Worm (Caenorhabditis elegans): ENCODE data around the gene sma-2.

sma-2 gene

ce11 chrIII:8788690-8789089 is 39.2 kb downstream of the sma-2 start:
- TF ChIP-seq F57A8.1 (GFP tag; optimal IDR thresholded peaks at IDR 0.05) (no peak), F10E7.11 (tag; optimal IDR thresholded peaks at IDR 0.05) (no peak), F33H1.4 (GFP tag; IDR thresholded peaks at IDR 0.05) (no peak), egrh-3 (GFP tag; IDR thresholded peaks at IDR 0.05) (no peak), zfh-2 (GFP tag; conservative IDR thresholded peaks at IDR 0.05) (peak; percentile 78)

DNA sequence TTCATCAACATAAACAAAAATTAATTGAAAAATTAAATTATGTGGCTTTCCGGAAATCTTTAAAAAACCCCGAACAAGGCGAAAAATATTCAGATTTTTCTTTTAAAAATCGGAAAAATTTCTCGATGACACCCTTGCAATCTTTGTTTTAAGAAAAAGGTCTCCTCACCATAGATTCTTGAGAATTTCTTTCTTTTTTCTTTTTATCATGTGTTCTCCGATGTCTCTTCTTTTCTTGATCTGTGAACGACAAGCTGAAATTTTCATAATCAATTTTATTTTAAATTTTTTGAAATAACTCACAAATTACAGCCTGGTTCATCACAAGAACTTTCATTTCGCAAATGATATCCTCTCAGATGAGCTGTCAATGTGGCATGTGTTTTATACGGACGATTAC is 41.8 kb downstream of the sma-2 start, which contains the start of the genes zfp-1 and F54F2.14:
TSS of gene zfp-1 (plus strand) at position 301 of the 400 bp plus-strand sequence.
TSS of gene F54F2.14 (plus strand) at position 312 of the 400 bp plus-strand sequence.
- TF ChIP-seq cebp-2 (GFP tag; IDR thresholded peaks at IDR 0.05) (no peak), chd-7 (tag; optimal IDR thresholded peaks at IDR 0.05) (no peak), gei-17 (GFP tag; optimal IDR thresholded peaks at IDR 0.05) (no peak), Y95B8A.8 (GFP tag; IDR thresholded peaks at IDR 0.05) (no peak), nfya-2 (GFP tag; IDR thresholded peaks at IDR 0.05) (no peak), F52B5.7 (tag; optimal IDR thresholded peaks at IDR 0.05) (no peak), tbp1 (GFP tag; optimal IDR thresholded peaks at IDR 0.05) (no peak), T07F8.4 (tag; optimal IDR thresholded peaks at IDR 0.05) (no peak), efl-1 (GFP tag; optimal IDR thresholded peaks at IDR 0.05) (no peak), ekl-4 (GFP tag; IDR thresholded peaks at IDR 0.05) (no peak), hmg-1.2 (GFP tag; IDR thresholded peaks at IDR 0.05) (no peak), Y53G8AR.9 (GFP tag; conservative IDR thresholded peaks at IDR 0.05) (no peak), T26A5.8 (tag; optimal IDR thresholded peaks at IDR 0.05) (no peak)

- TF ChIP-seq nhr-179 (tag; optimal IDR thresholded peaks at IDR 0.05) (no peak), ceh-58 (GFP tag; IDR thresholded peaks at IDR 0.05) (no peak), ztf-25 (GFP tag; IDR thresholded peaks at IDR 0.05) (no peak), hmg-20 (GFP tag; IDR thresholded peaks at IDR 0.05) (no peak), Y95B8A.8 (GFP tag; IDR thresholded peaks at IDR 0.05) (no peak), snpc-1.3 (tag; optimal IDR thresholded peaks at IDR 0.05; ENCODE audit: insufficient read depth) (no peak), zfh-2 (GFP tag; conservative IDR thresholded peaks at IDR 0.05) (no peak), cebp-2 (GFP tag; IDR thresholded peaks at IDR 0.05) (no peak), ztf-28 (GFP tag; IDR thresholded peaks at IDR 0.05) (no peak), F33H1.4 (GFP tag; IDR thresholded peaks at IDR 0.05) (no peak), sdz-38 (tag; optimal IDR thresholded peaks at IDR 0.05) (no peak), B0336.3 (GFP tag; IDR thresholded peaks at IDR 0.05) (no peak), efl-1 (GFP tag; optimal IDR thresholded peaks at IDR 0.05) (no peak), repo-1 (tag; optimal IDR thresholded peaks at IDR 0.05) (no peak), ets-4 (GFP tag; optimal IDR thresholded peaks at IDR 0.05) (no peak)
Measured at ce11 chrIII:8792251-8792650, 42.8 kb downstream of the sma-2 start, which contains the start of gene ztf-1. ztf-1 (minus strand) TSS chrIII:8792351.

DNA sequence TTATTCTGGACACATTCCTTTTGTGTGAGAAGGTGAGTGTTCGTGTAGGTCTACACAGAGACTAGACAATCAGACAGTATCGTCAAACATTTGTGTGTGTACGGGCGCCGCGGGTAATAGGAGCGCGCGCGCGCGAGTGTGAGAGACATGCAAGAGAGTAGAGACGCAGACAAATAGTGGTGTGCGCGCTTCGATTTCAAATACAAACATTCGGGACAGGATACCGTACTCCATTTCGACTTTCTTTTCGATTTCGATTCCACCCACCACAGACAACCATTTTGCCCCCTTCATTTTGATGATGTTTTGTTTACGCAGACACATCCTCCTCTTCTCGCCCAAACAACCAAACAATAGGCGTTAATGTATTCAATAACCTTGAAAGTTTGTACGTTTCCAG is 45.3 kb downstream of the sma-2 start:
- TF ChIP-seq egl-44 (GFP tag; IDR thresholded peaks at IDR 0.05) (no peak), cebp-1 (GFP tag; IDR thresholded peaks at IDR 0.05) (0 out of 2 replicates have a peak, but pooled peaks have one; percentile 9), cebp-1 (tag; optimal IDR thresholded peaks at IDR 0.05) (peak; percentile 73), cebp-2 (GFP tag; IDR thresholded peaks at IDR 0.05) (no peak), madf-3 (GFP tag; IDR thresholded peaks at IDR 0.05) (no peak), ekl-4 (GFP tag; IDR thresholded peaks at IDR 0.05) (peak; percentile 45; the same call in 1 of the 2 replicates), ceh-27 (GFP tag; optimal IDR thresholded peaks at IDR 0.05) (peak; percentile 63), bed-1 (GFP tag; IDR thresholded peaks at IDR 0.05) (no peak), nhr-90 (tag; optimal IDR thresholded peaks at IDR 0.05) (peak; percentile 44), rpc-1 (optimal IDR thresholded peaks at IDR 0.05) (no peak), rpc-1 (tag; optimal IDR thresholded peaks at IDR 0.05) (no peak), F57C9.4 (tag; optimal IDR thresholded peaks at IDR 0.05) (no peak), mcd-1 (GFP tag; IDR thresholded peaks at IDR 0.05) (peak; percentile 37), ztf-18 (tag; optimal IDR thresholded peaks at IDR 0.05) (no peak), let-526 (GFP tag; IDR thresholded peaks at IDR 0.05) (peak; percentile 18; the same call in 1 of the 2 replicates), dox-1 (GFP tag; IDR thresholded peaks at IDR 0.05) (peak; percentile 84), Y53G8AR.9 (GFP tag; conservative IDR thresholded peaks at IDR 0.05) (0 out of 2 replicates have a peak, but pooled peaks have one; percentile 42), D2030.7 (GFP tag; IDR thresholded peaks at IDR 0.05) (no peak), K11D2.4 (GFP tag; IDR thresholded peaks at IDR 0.05) (peak; percentile 70; the same call in 1 of the 2 replicates), snpc-1.3 (tag; optimal IDR thresholded peaks at IDR 0.05; ENCODE audit: insufficient read depth) (no peak), bed-2 (GFP tag; IDR thresholded peaks at IDR 0.05) (no peak)

Measured in whole organism, young adult.